Fruit fly (Drosophila melanogaster): ENCODE data around the gene CG12480.

Gene CG12480

dm6 chrX:14218045-14218483 lies 48.7 kb downstream of the CG12480 start (continued):
- TF ChIP-seq lola (GFP tag; optimal IDR thresholded peaks at IDR 0.05) (no peak), CG9705 (GFP tag; optimal IDR thresholded peaks at IDR 0.05) (peak; percentile 92), brk (GFP tag; optimal IDR thresholded peaks at IDR 0.05) (peak; percentile 92), pan (optimal IDR thresholded peaks at IDR 0.05) (no peak), OdsH (GFP tag; optimal IDR thresholded peaks at IDR 0.05) (peak; percentile 97), GATAd (GFP tag; optimal IDR thresholded peaks at IDR 0.05) (peak; percentile 54), Hnf4 (GFP tag; optimal IDR thresholded peaks at IDR 0.05) (peak; percentile 95), Sp1 (GFP tag; optimal IDR thresholded peaks at IDR 0.05) (peak; percentile 98), Mio (GFP tag; optimal IDR thresholded peaks at IDR 0.05) (no peak), N (GFP tag; optimal IDR thresholded peaks at IDR 0.05) (no peak), usp (GFP tag; optimal IDR thresholded peaks at IDR 0.05) (no peak), HLH106 (tag; optimal IDR thresholded peaks at IDR 0.05) (peak; percentile 98), CG32264 (GFP tag; optimal IDR thresholded peaks at IDR 0.05) (peak; percentile 79)
